Fruit fly (Drosophila melanogaster): ENCODE data around the gene Ama.

The Ama gene

DNA sequence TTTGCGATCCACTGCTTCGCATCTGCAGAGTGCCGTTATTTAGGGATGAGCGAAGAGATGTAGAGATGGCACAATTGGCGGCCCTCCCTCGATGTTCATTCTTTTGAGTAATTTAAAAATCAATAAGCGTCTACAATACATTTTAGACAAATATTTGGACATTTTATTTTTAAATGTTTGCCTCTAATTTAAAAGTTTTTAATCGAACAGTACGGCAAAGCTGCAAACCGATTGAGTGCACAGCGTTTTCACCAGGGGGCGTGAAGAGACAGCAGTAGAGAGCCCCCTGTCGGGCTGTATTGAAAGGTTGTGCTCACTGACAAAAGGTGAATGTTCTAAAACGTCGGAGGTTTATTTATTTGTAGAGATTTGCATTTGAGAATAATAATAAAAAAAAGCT lies 3.0 kb upstream of the Ama start, which contains the start of gene bcd (continued):
- TF ChIP-seq Spps (tag; optimal IDR thresholded peaks at IDR 0.05) (peak; percentile 30), chm (GFP tag; IDR thresholded peaks at IDR 0.05) (peak; percentile 82; the same call in 1 of the 2 replicates), Nf-YA (GFP tag; IDR thresholded peaks at IDR 0.05) (peak; percentile 67), jing (GFP tag; optimal IDR thresholded peaks at IDR 0.05) (peak; percentile 58), Ada2b (GFP tag; IDR thresholded peaks at IDR 0.05) (peak; percentile 60), CG11560 (tag; IDR thresholded peaks at IDR 0.05) (peak; percentile 53; the same call in 2 of the 3 replicates), E2f2 (GFP tag; IDR thresholded peaks at IDR 0.05) (peak; percentile 79), Hmx (GFP tag; optimal IDR thresholded peaks at IDR 0.05) (no peak), danr (GFP tag; IDR thresholded peaks at IDR 0.05) (peak; percentile 34; the same call in 1 of the 2 replicates), Kr (GFP tag; optimal IDR thresholded peaks at IDR 0.05) (no peak), Oaz (GFP tag; IDR thresholded peaks at IDR 0.05) (peak; percentile 61), HHEX (GFP tag; optimal IDR thresholded peaks at IDR 0.05) (peak; percentile 25), odd (GFP tag; optimal IDR thresholded peaks at IDR 0.05) (peak; percentile 4), hkb (optimal IDR thresholded peaks at IDR 0.05) (peak; percentile 54), hkb (GFP tag; IDR thresholded peaks at IDR 0.05) (peak; percentile 70), vvl (GFP tag; IDR thresholded peaks at IDR 0.05) (peak; percentile 87), CG30431 (GFP tag; optimal IDR thresholded peaks at IDR 0.05) (peak; percentile 69), Poxn (GFP tag; IDR thresholded peaks at IDR 0.05) (no peak; the same call in 1 of the 2 replicates), salm (tag; optimal IDR thresholded peaks at IDR 0.05) (no peak), CG8944 (GFP tag; optimal IDR thresholded peaks at IDR 0.05) (peak; percentile 90), sob (GFP tag; IDR thresholded peaks at IDR 0.05) (peak; percentile 84), tgo (GFP tag; IDR thresholded peaks at IDR 0.05) (peak; percentile 77), unc-4 (GFP tag; IDR thresholded peaks at IDR 0.05; ENCODE audit: partially characterized antibody) (peak; percentile 49), h (optimal IDR thresholded peaks at IDR 0.05) (no peak), CG7928 (GFP tag; optimal IDR thresholded peaks at IDR 0.05) (peak; percentile 12), Myb (GFP tag; optimal IDR thresholded peaks at IDR 0.05) (peak; percentile 87), tna (GFP tag; IDR thresholded peaks at IDR 0.05; ENCODE audit: partially characterized antibody) (no peak), CG10462 (GFP tag; optimal IDR thresholded peaks at IDR 0.05) (peak; percentile 54), Max (GFP tag; optimal IDR thresholded peaks at IDR 0.05) (peak; percentile 26), pan (optimal IDR thresholded peaks at IDR 0.05) (no peak), pan (GFP tag; optimal IDR thresholded peaks at IDR 0.05 in 1 of 2, IDR thresholded peaks at IDR 0.05 in 1 of 2) (peak in 1 of 2 experiments; percentile 84), fd3F (GFP tag; optimal IDR thresholded peaks at IDR 0.05) (peak; percentile 67), Pdp1 (GFP tag; optimal IDR thresholded peaks at IDR 0.05) (peak in 1 of 2 experiments; percentile 75), sens (GFP tag) (peak; percentile 96), CrebB (tag; optimal IDR thresholded peaks at IDR 0.05) (no peak), dimm (GFP tag; IDR thresholded peaks at IDR 0.05) (peak; percentile 39; the same call in 1 of the 2 replicates), E2f1 (GFP tag; IDR thresholded peaks at IDR 0.05) (peak; percentile 69), C15 (GFP tag; IDR thresholded peaks at IDR 0.05) (peak; percentile 45; the same call in 1 of the 3 replicates), CG33557 (GFP tag; optimal IDR thresholded peaks at IDR 0.05) (peak; percentile 56), z (GFP tag; IDR thresholded peaks at IDR 0.05) (no peak), CG7987 (GFP tag; optimal IDR thresholded peaks at IDR 0.05) (peak; percentile 73), aop (GFP tag; IDR thresholded peaks at IDR 0.05) (0 out of 2 replicates have a peak, but pooled peaks have one; percentile 29), CG1603 (tag; optimal IDR thresholded peaks at IDR 0.05) (peak; percentile 76), Hr39 (optimal IDR thresholded peaks at IDR 0.05) (no peak), CG9876 (GFP tag; optimal IDR thresholded peaks at IDR 0.05) (peak; percentile 74), bab2 (GFP tag; optimal IDR thresholded peaks at IDR 0.05) (peak; percentile 78), CG7839 (tag; optimal IDR thresholded peaks at IDR 0.05) (peak; percentile 78), sd (tag; optimal IDR thresholded peaks at IDR 0.05) (no peak), CG12071 (GFP tag; optimal IDR thresholded peaks at IDR 0.05) (peak; percentile 22), sim (GFP tag; IDR thresholded peaks at IDR 0.05) (0 out of 2 replicates have a peak, but pooled peaks have one; percentile 4), GATAe (GFP tag; conservative IDR thresholded peaks at IDR 0.05) (no peak), CG8359 (GFP tag; optimal IDR thresholded peaks at IDR 0.05; ENCODE audit: borderline replicate concordance) (no peak), Ets97D (GFP tag; optimal IDR thresholded peaks at IDR 0.05) (peak; percentile 72)

Data from whole organism, embryonic.